Worm (Caenorhabditis elegans) whole organism, L4/young adult: Measurements from ENCODE around the gene C53A3.3.
"Not testable (repeated sequence)": the region's sequence is repeated elsewhere in the genome, so short reads cannot be mapped to it uniquely, and the experiment has no call there.

ENCODE experiments used
- W03F9.2 ChIP-seq: fragments of 150-350 bp; optimal IDR thresholded peaks from 2 replicates; lab custom pipeline; 2014; ENCODE audit warnings: missing biosample characterization, missing genetic modification characterization
- dao-5 ChIP-seq: sonication (generic microtip); optimal IDR thresholded peaks from 2 replicates; lab custom pipeline; 2016; ENCODE audit warnings: missing genotype, missing genetic modification characterization, moderate library complexity, missing compliant biosample characterization
- him-1 ChIP-seq: sonication (generic microtip); optimal IDR thresholded peaks from 2 replicates; lab custom pipeline; 2016; ENCODE audit warnings: missing genotype, missing genetic modification reagents, missing genetic modification characterization, missing compliant biosample characterization

ce11 chrV:5755203-5755693, 1.0 kb upstream of the C53A3.3 start, which contains the start of gene K09H11.11:
- not testable (repeated sequence) for TF ChIP-seq him-1; dao-5 (tag; lab: Kevin White, UChicago); W03F9.2 (tag; lab: Kevin White, UChicago)
